Fruit fly (Drosophila melanogaster): ENCODE data around the gene Jon66Ci.
A peak's percentile ranks its signal among the peaks of the same experiment; 100 is the strongest.

Jon66Ci gene

dm6 chr3L:8424831-8425336, 33.5 kb downstream of the Jon66Ci start, which contains the start of gene Cbl (continued):
- TF ChIP-seq CG1233 (GFP tag; optimal IDR thresholded peaks at IDR 0.05) (no peak), Deaf1 (tag; optimal IDR thresholded peaks at IDR 0.05) (no peak), esg (GFP tag; conservative IDR thresholded peaks at IDR 0.05) (no peak), CG8089 (GFP tag; optimal IDR thresholded peaks at IDR 0.05) (no peak), ac (GFP tag; optimal IDR thresholded peaks at IDR 0.05) (no peak), seq (GFP tag; IDR thresholded peaks at IDR 0.05) (no peak), CG9817 (tag; optimal IDR thresholded peaks at IDR 0.05) (no peak), CG4360 (GFP tag; IDR thresholded peaks at IDR 0.05) (peak; percentile 100), dm (GFP tag; optimal IDR thresholded peaks at IDR 0.05) (peak; percentile 21), chn (GFP tag; optimal IDR thresholded peaks at IDR 0.05) (no peak), sima (GFP tag; optimal IDR thresholded peaks at IDR 0.05) (no peak), CG9727 (GFP tag; optimal IDR thresholded peaks at IDR 0.05) (no peak), scrt (GFP tag; optimal IDR thresholded peaks at IDR 0.05) (no peak), CG11560 (tag; IDR thresholded peaks at IDR 0.05) (no peak), CG1603 (tag; optimal IDR thresholded peaks at IDR 0.05) (peak; percentile 82), NFAT (GFP tag; IDR thresholded peaks at IDR 0.05) (no peak), ATbp (GFP tag; optimal IDR thresholded peaks at IDR 0.05) (no peak), Spps (tag; optimal IDR thresholded peaks at IDR 0.05) (no peak), caup (GFP tag; optimal IDR thresholded peaks at IDR 0.05; ENCODE audit: severe bottlenecking) (peak; percentile 38), TFAM (GFP tag; optimal IDR thresholded peaks at IDR 0.05) (no peak), Lim3 (GFP tag; IDR thresholded peaks at IDR 0.05) (no peak), CG6791 (GFP tag; IDR thresholded peaks at IDR 0.05; ENCODE audit: partially characterized antibody) (0 out of 3 replicates have a peak, but pooled peaks have one; percentile 37), gsb (GFP tag; IDR thresholded peaks at IDR 0.05) (no peak), sug (tag; optimal IDR thresholded peaks at IDR 0.05) (no peak), nerfin-1 (tag; optimal IDR thresholded peaks at IDR 0.05) (no peak), ro (GFP tag; IDR thresholded peaks at IDR 0.05) (no peak), CG42726 (GFP tag; IDR thresholded peaks at IDR 0.05; ENCODE audit: partially characterized antibody) (0 out of 2 replicates have a peak, but pooled peaks have one; percentile 41), CG7271 (tag; optimal IDR thresholded peaks at IDR 0.05) (no peak), CG17328 (GFP tag; IDR thresholded peaks at IDR 0.05) (no peak), fd102C (GFP tag; optimal IDR thresholded peaks at IDR 0.05) (peak; percentile 10), Optix (GFP tag; IDR thresholded peaks at IDR 0.05) (no peak), ase (GFP tag; IDR thresholded peaks at IDR 0.05) (no peak), dpn (GFP tag; optimal IDR thresholded peaks at IDR 0.05) (peak in 1 of 2 experiments; percentile 5), E2f1 (GFP tag; IDR thresholded peaks at IDR 0.05) (no peak), CG4404 (GFP tag; IDR thresholded peaks at IDR 0.05) (no peak), Gsc (GFP tag; IDR thresholded peaks at IDR 0.05) (no peak), ci (GFP tag; IDR thresholded peaks at IDR 0.05) (peak; percentile 71; the same call in 2 of the 3 replicates), CG18764 (GFP tag; optimal IDR thresholded peaks at IDR 0.05) (no peak), HLH4C (GFP tag; IDR thresholded peaks at IDR 0.05; ENCODE audit: partially characterized antibody) (peak; percentile 22; the same call in 1 of the 3 replicates), peb (GFP tag; IDR thresholded peaks at IDR 0.05) (no peak), HHEX (GFP tag; optimal IDR thresholded peaks at IDR 0.05) (peak; percentile 3), sd (tag; optimal IDR thresholded peaks at IDR 0.05) (no peak), CG4707 (GFP tag; optimal IDR thresholded peaks at IDR 0.05) (no peak), Eip74EF (GFP tag; optimal IDR thresholded peaks at IDR 0.05) (no peak), Dfd (GFP tag; optimal IDR thresholded peaks at IDR 0.05) (no peak), CG4424 (GFP tag; optimal IDR thresholded peaks at IDR 0.05) (peak; percentile 0), ara (GFP tag; IDR thresholded peaks at IDR 0.05) (no peak), CG2678 (tag; optimal IDR thresholded peaks at IDR 0.05) (no peak), CG11723 (GFP tag; optimal IDR thresholded peaks at IDR 0.05) (no peak), CG6854 (GFP tag; optimal IDR thresholded peaks at IDR 0.05) (no peak), kay (GFP tag; optimal IDR thresholded peaks at IDR 0.05) (peak; percentile 65)

All from whole organism, embryonic.